Fruit fly (Drosophila melanogaster) Kc167 (cell line): ENCODE measurements around the gene Ipp.

ENCODE experiments used
- Myc ChIP-seq: fragments of >200 bp; optimal IDR thresholded peaks from 2 replicates; lab custom pipeline; 2017; ENCODE audit warnings: missing external identifiers
- Sin3A ChIP-seq: fragments of >200 bp; optimal IDR thresholded peaks from 2 replicates; lab custom pipeline; 2018; ENCODE audit warnings: missing external identifiers
- h ChIP-seq: fragments of >200 bp; optimal IDR thresholded peaks from 3 replicates; lab custom pipeline; 2018; ENCODE audit warnings: missing external identifiers
- insv ChIP-seq: fragments of >200 bp; optimal IDR thresholded peaks from 3 replicates; lab custom pipeline; 2018; ENCODE audit warnings: missing external identifiers
- psq ChIP-seq: fragments of >200 bp; optimal IDR thresholded peaks from 2 replicates; lab custom pipeline; 2017; ENCODE audit warnings: missing external identifiers
- ttk ChIP-seq: sonication (Bioruptor generic); optimal IDR thresholded peaks from 2 replicates; lab custom pipeline; 2017; ENCODE audit warnings: missing external identifiers

Ipp gene

dm6 chr3R:13958582-13958981 lies at the start of gene Ipp:
Gene Ipp, plus strand, starts transcription at chr3R:13958789.
- TF ChIP-seq insv (lab: Kevin White, UChicago) (no peak), h (lab: Kevin White, UChicago) (no peak), psq (lab: Kevin White, UChicago) (no peak), ttk (no peak), Sin3A (lab: Kevin White, UChicago) (no peak), Myc (lab: Kevin White, UChicago) (no peak)

dm6 chr3R:13909065-13909464 lies 49.5 kb upstream of the Ipp start:
- TF ChIP-seq psq (lab: Kevin White, UChicago) (no peak), Myc (lab: Kevin White, UChicago) (no peak), insv (lab: Kevin White, UChicago) (no peak), Sin3A (lab: Kevin White, UChicago) (no peak), h (lab: Kevin White, UChicago) (no peak), ttk (no peak)

dm6 chr3R:13909899-13910298 lies 48.7 kb upstream of the Ipp start:
- TF ChIP-seq psq (lab: Kevin White, UChicago) (no peak), ttk (no peak), Sin3A (lab: Kevin White, UChicago) (no peak), Myc (lab: Kevin White, UChicago) (no peak), h (lab: Kevin White, UChicago) (no peak), insv (lab: Kevin White, UChicago) (no peak)

- TF ChIP-seq insv (lab: Kevin White, UChicago) (no peak), Sin3A (lab: Kevin White, UChicago) (no peak), psq (lab: Kevin White, UChicago) (no peak), ttk (no peak), Myc (lab: Kevin White, UChicago) (no peak), h (lab: Kevin White, UChicago) (no peak)
Observed at dm6 chr3R:13911314-13911713, 47.3 kb upstream of the Ipp start.

dm6 chr3R:13912008-13912803 lies 46.4 kb upstream of the Ipp start:
- TF ChIP-seq h (lab: Kevin White, UChicago) (no peak), psq (lab: Kevin White, UChicago) (no peak), ttk (no peak), Myc (lab: Kevin White, UChicago) (no peak), Sin3A (lab: Kevin White, UChicago) (no peak), insv (lab: Kevin White, UChicago) (no peak)

dm6 chr3R:13913586-13913985 lies 45.0 kb upstream of the Ipp start:
- no peak for TF ChIP-seq h (lab: Kevin White, UChicago)
- TF ChIP-seq insv (lab: Kevin White, UChicago) = no peak
- no peak for TF ChIP-seq ttk
- no peak for TF ChIP-seq psq (lab: Kevin White, UChicago)
- no peak for TF ChIP-seq Sin3A (lab: Kevin White, UChicago)
- no peak for TF ChIP-seq Myc (lab: Kevin White, UChicago)

dm6 chr3R:13914760-13915417 lies 43.7 kb upstream of the Ipp start:
- no peak for TF ChIP-seq Myc (lab: Kevin White, UChicago)
- TF ChIP-seq ttk = no peak
- no peak for TF ChIP-seq psq (lab: Kevin White, UChicago)

dm6 chr3R:13915646-13916045 lies 42.9 kb upstream of the Ipp start:
- TF ChIP-seq psq (lab: Kevin White, UChicago) = no peak
- no peak for TF ChIP-seq Sin3A (lab: Kevin White, UChicago)
- TF ChIP-seq Myc (lab: Kevin White, UChicago) = no peak
- TF ChIP-seq ttk = no peak
- TF ChIP-seq h (lab: Kevin White, UChicago) = no peak
- no peak for TF ChIP-seq insv (lab: Kevin White, UChicago)

dm6 chr3R:13916546-13916945 lies 42.0 kb upstream of the Ipp start:
- no peak for TF ChIP-seq ttk
- no peak for TF ChIP-seq h (lab: Kevin White, UChicago)
- no peak for TF ChIP-seq insv (lab: Kevin White, UChicago)
- TF ChIP-seq Sin3A (lab: Kevin White, UChicago) = no peak
- TF ChIP-seq Myc (lab: Kevin White, UChicago) = no peak
- no peak for TF ChIP-seq psq (lab: Kevin White, UChicago)

dm6 chr3R:13918045-13918444 lies 40.5 kb upstream of the Ipp start:
- TF ChIP-seq Myc (lab: Kevin White, UChicago) (no peak), h (lab: Kevin White, UChicago) (no peak), Sin3A (lab: Kevin White, UChicago) (no peak), ttk (no peak), insv (lab: Kevin White, UChicago) (no peak), psq (lab: Kevin White, UChicago) (no peak)

- TF ChIP-seq Myc (lab: Kevin White, UChicago) (no peak), Sin3A (lab: Kevin White, UChicago) (no peak)
Observed at dm6 chr3R:13921806-13922515, 36.6 kb upstream of the Ipp start.
